Worm (Caenorhabditis elegans): ENCODE data around the gene pph-1.

DNA sequence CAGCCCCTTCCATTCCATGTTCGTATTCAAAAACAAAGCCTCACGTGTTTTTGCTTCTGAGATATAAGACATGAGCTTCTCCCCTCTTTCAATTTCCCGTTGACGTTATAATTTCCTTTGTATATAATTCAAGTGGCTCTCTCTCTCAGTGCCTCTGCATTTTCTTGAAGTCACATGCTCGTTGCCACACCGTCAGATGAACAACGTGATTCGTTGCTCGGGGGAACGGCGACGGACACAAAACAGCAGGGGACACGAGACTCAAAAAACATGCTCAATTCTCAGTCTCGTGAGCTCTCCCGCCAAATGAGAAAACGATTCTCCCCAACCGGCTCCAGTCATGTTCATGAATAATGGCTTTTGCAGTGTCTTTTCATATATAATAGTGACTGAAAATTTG, 6.0 kb downstream of the pph-1 start:
- TF ChIP-seq med-1 (GFP tag; optimal IDR thresholded peaks at IDR 0.05; ENCODE audit: insufficient read depth) (no peak), ref-1 (GFP tag; conservative IDR thresholded peaks at IDR 0.05) (no peak), flt-1 (GFP tag; IDR thresholded peaks at IDR 0.05) (no peak), tab-1 (GFP tag; IDR thresholded peaks at IDR 0.05) (no peak), ztf-23 (GFP tag; IDR thresholded peaks at IDR 0.05) (no peak), T22C8.4 (GFP tag; IDR thresholded peaks at IDR 0.05) (no peak)

Data from whole organism, midembryonic.